Fruit fly (Drosophila melanogaster) whole organism, embryonic: Measurements from ENCODE around the gene faf.

ENCODE experiments used
- CG10267 ChIP-seq: fragments of 200-800 bp; sonication (Bioruptor generic); optimal IDR thresholded peaks from 2 replicates; lab custom pipeline; 2018; ENCODE audit warnings: missing biosample characterization, mild to moderate bottlenecking, missing genetic modification characterization, moderate library complexity
- CG10565 ChIP-seq: fragments of 200-800 bp; sonication (Bioruptor generic); optimal IDR thresholded peaks from 3 replicates; lab custom pipeline; 2016; ENCODE audit warnings: missing biosample characterization, mild to moderate bottlenecking, missing genetic modification characterization
- CG12236 ChIP-seq: fragments of 200-800 bp; sonication (Bioruptor generic); optimal IDR thresholded peaks from 2 replicates; lab custom pipeline; 2016; ENCODE audit warnings: missing biosample characterization, missing genetic modification characterization
- CG14710 ChIP-seq: fragments of 200-800 bp; sonication (Bioruptor generic); optimal IDR thresholded peaks from 3 replicates; lab custom pipeline; 2019; ENCODE audit warnings: missing biosample characterization, mild to moderate bottlenecking, missing genetic modification characterization, moderate library complexity
- CG17912 ChIP-seq: fragments of 200-800 bp; sonication (Bioruptor generic); optimal IDR thresholded peaks from 2 replicates; lab custom pipeline; 2018; ENCODE audit warnings: missing biosample characterization, mild to moderate bottlenecking, missing genetic modification characterization
- CG1792 ChIP-seq: fragments of 200-800 bp; sonication (Bioruptor generic); optimal IDR thresholded peaks from 2 replicates; lab custom pipeline; 2016; ENCODE audit warnings: missing biosample characterization, missing genetic modification characterization
- CG32767 ChIP-seq: fragments of 200-800 bp; sonication (Bioruptor generic); IDR thresholded peaks from 2 replicates; pipeline ENCODE4 v1.3.6; 2022; ENCODE audit warnings: missing biosample characterization, missing genetic modification characterization
- CG33557 ChIP-seq: fragments of 200-800 bp; sonication (Bioruptor generic); optimal IDR thresholded peaks from 2 replicates; lab custom pipeline; 2019; ENCODE audit warnings: missing biosample characterization, mild to moderate bottlenecking, missing genetic modification characterization, moderate library complexity
- CG3847 ChIP-seq: fragments of 200-800 bp; sonication (Bioruptor generic); IDR thresholded peaks from 2 replicates; pipeline ENCODE4 v1.3.6; 2022; ENCODE audit warnings: missing biosample characterization, missing genetic modification characterization
- CG43689 ChIP-seq: fragments of 200-800 bp; sonication (Bioruptor generic); IDR thresholded peaks from 2 replicates; pipeline ENCODE4 v1.3.6; 2022; ENCODE audit warnings: missing biosample characterization, missing genetic modification characterization
- CG5953 ChIP-seq: fragments of 200-800 bp; sonication (Bioruptor generic); IDR thresholded peaks from 2 replicates; pipeline ENCODE4 v1.3.6; 2022; ENCODE audit warnings: missing biosample characterization, missing genetic modification characterization
- CG6254 ChIP-seq: fragments of 200-800 bp; sonication (Bioruptor generic); optimal IDR thresholded peaks from 3 replicates; lab custom pipeline; 2017; ENCODE audit warnings: mild to moderate bottlenecking, missing biosample characterization, missing genetic modification reagents, missing genetic modification characterization
- CG7556 ChIP-seq: fragments of 200-800 bp; sonication (Bioruptor generic); optimal IDR thresholded peaks from 2 replicates; lab custom pipeline; 2017; ENCODE audit warnings: missing biosample characterization, mild to moderate bottlenecking, missing genetic modification characterization
- CG9797 ChIP-seq: fragments of 200-800 bp; sonication (Bioruptor generic); optimal IDR thresholded peaks from 3 replicates; lab custom pipeline; 2018; ENCODE audit warnings: missing biosample characterization, mild to moderate bottlenecking, missing genetic modification characterization
- CHES-1-like ChIP-seq: fragments of 200-800 bp; sonication (Bioruptor generic); optimal IDR thresholded peaks from 2 replicates; lab custom pipeline; 2016; ENCODE audit warnings: missing biosample characterization, missing genetic modification characterization
- CTCF ChIP-seq: fragments of 200-800 bp; sonication (Bioruptor generic); optimal IDR thresholded peaks from 2 replicates; lab custom pipeline; 2017; ENCODE audit warnings: missing biosample characterization, mild to moderate bottlenecking, missing genetic modification characterization, moderate library complexity
- D ChIP-seq, 2 experiments: fragments of 200-800 bp in 1 of 2; fragments of >200 bp in 1 of 2; sonication (Bioruptor generic) in 1 of 2; optimal IDR thresholded peaks; 2 replicates in 1 of 2; 3 replicates in 1 of 2; lab custom pipeline; 2017; ENCODE audit warnings: mild to moderate bottlenecking in 1 of 2, missing biosample characterization in 1 of 2, missing genetic modification characterization in 1 of 2, missing genetic modification reagents in 1 of 2
- Doc3 ChIP-seq: fragments of 200-800 bp; sonication (Bioruptor generic); IDR thresholded peaks from 3 replicates; pipeline ENCODE4 v1.3.6; 2022; ENCODE audit warnings: missing biosample characterization, missing genetic modification characterization; ENCODE audit not compliant: partially characterized antibody
- H15 ChIP-seq: fragments of 200-800 bp; sonication (Bioruptor generic); IDR thresholded peaks from 3 replicates; pipeline ENCODE4 v1.3.6; 2022; ENCODE audit warnings: missing biosample characterization, missing genetic modification characterization
- Hand ChIP-seq: fragments of 200-800 bp; sonication (Bioruptor generic); optimal IDR thresholded peaks from 2 replicates; lab custom pipeline; 2017; ENCODE audit warnings: mild to moderate bottlenecking, missing biosample characterization, missing genetic modification reagents, missing genetic modification characterization
- Hey ChIP-seq: fragments of 200-800 bp; sonication (Bioruptor generic); optimal IDR thresholded peaks from 3 replicates; lab custom pipeline; 2018; ENCODE audit warnings: missing biosample characterization, mild to moderate bottlenecking, missing genetic modification characterization
- Hr51 ChIP-seq, 2 experiments: fragments of 200-800 bp; sonication (Bioruptor generic); optimal IDR thresholded peaks; 2 replicates in 1 of 2; 3 replicates in 1 of 2; lab custom pipeline; 2016 to 2018; ENCODE audit warnings: missing biosample characterization in 2 of 2, missing genetic modification characterization in 2 of 2, mild to moderate bottlenecking in 1 of 2, moderate library complexity in 1 of 2
- Lhr ChIP-seq: fragments of 200-800 bp; sonication (Bioruptor generic); optimal IDR thresholded peaks from 3 replicates; lab custom pipeline; 2017; ENCODE audit warnings: mild to moderate bottlenecking, missing biosample characterization, missing genetic modification reagents, missing genetic modification characterization
- Mrtf ChIP-seq: fragments of 200-800 bp; sonication (Bioruptor generic); IDR thresholded peaks from 3 replicates; pipeline ENCODE4 v1.3.6; 2022; ENCODE audit warnings: missing biosample characterization, missing genetic modification characterization
- Myb ChIP-seq: fragments of 200-800 bp; sonication (Bioruptor generic); optimal IDR thresholded peaks from 2 replicates; lab custom pipeline; 2016; ENCODE audit warnings: missing biosample characterization, missing genetic modification characterization
- Nf-YC ChIP-seq: fragments of 200-800 bp; optimal IDR thresholded peaks from 3 replicates; lab custom pipeline; 2019; ENCODE audit warnings: missing biosample characterization, mild to moderate bottlenecking, missing genetic modification characterization, moderate library complexity
- PHDP ChIP-seq: fragments of 200-800 bp; sonication (Bioruptor generic); optimal IDR thresholded peaks from 3 replicates; lab custom pipeline; 2018; ENCODE audit warnings: missing biosample characterization, mild to moderate bottlenecking, missing genetic modification characterization, moderate library complexity
- Rx ChIP-seq: fragments of 200-800 bp; sonication (Bioruptor generic); IDR thresholded peaks from 2 replicates; pipeline ENCODE4 v1.3.6; 2022; ENCODE audit warnings: missing biosample characterization, missing genetic modification characterization
- Sry-β ChIP-seq: fragments of 200-800 bp; sonication (Bioruptor generic); optimal IDR thresholded peaks from 2 replicates; lab custom pipeline; 2018; ENCODE audit warnings: missing biosample characterization, mild to moderate bottlenecking, missing genetic modification characterization, moderate library complexity
- bab2 ChIP-seq: fragments of 200-800 bp; sonication (Bioruptor generic); optimal IDR thresholded peaks from 2 replicates; lab custom pipeline; 2016; ENCODE audit warnings: missing biosample characterization, missing genetic modification characterization
- bowl ChIP-seq: fragments of 200-800 bp; sonication (Bioruptor generic); IDR thresholded peaks from 2 replicates; pipeline ENCODE4 v1.3.6; 2022; ENCODE audit warnings: missing biosample characterization, missing genetic modification characterization
- chn ChIP-seq: fragments of 200-800 bp; sonication (Bioruptor generic); optimal IDR thresholded peaks from 2 replicates; lab custom pipeline; 2016; ENCODE audit warnings: missing biosample characterization, missing genetic modification characterization
- cwo ChIP-seq: fragments of 200-800 bp; sonication (Bioruptor generic); optimal IDR thresholded peaks from 3 replicates; lab custom pipeline; 2017; ENCODE audit warnings: missing biosample characterization, missing genetic modification characterization, mild to moderate bottlenecking, moderate library complexity, missing genetic modification reagents
- da ChIP-seq: fragments of 200-800 bp; sonication (Bioruptor generic); optimal IDR thresholded peaks from 2 replicates; lab custom pipeline; 2016; ENCODE audit warnings: missing biosample characterization, missing genetic modification characterization
- dati ChIP-seq: fragments of 200-800 bp; sonication (Bioruptor generic); IDR thresholded peaks from 2 replicates; pipeline ENCODE4 v1.3.6; 2022; ENCODE audit warnings: missing biosample characterization, missing genetic modification characterization
- dimm ChIP-seq: fragments of 200-800 bp; sonication (Bioruptor generic); IDR thresholded peaks from 2 replicates; pipeline ENCODE4 v1.3.6; 2022; ENCODE audit warnings: missing biosample characterization, missing genetic modification characterization
- fd64A ChIP-seq: fragments of 200-800 bp; sonication (Bioruptor generic); optimal IDR thresholded peaks from 3 replicates; lab custom pipeline; 2018; ENCODE audit warnings: missing biosample characterization, mild to moderate bottlenecking, missing genetic modification characterization
- gcm ChIP-seq: fragments of 200-800 bp; sonication (Bioruptor generic); optimal IDR thresholded peaks from 2 replicates; lab custom pipeline; 2019; ENCODE audit warnings: missing biosample characterization, mild to moderate bottlenecking, missing genetic modification characterization, moderate library complexity
- gt ChIP-seq: fragments of 200-800 bp; sonication (Bioruptor generic); IDR thresholded peaks from 2 replicates; pipeline ENCODE4 v1.3.6; 2022; ENCODE audit warnings: missing biosample characterization, missing genetic modification characterization
- jing ChIP-seq: fragments of 200-800 bp; sonication (Bioruptor generic); optimal IDR thresholded peaks from 2 replicates; lab custom pipeline; 2018; ENCODE audit warnings: missing biosample characterization, mild to moderate bottlenecking, missing genetic modification characterization
- lmd ChIP-seq: fragments of 200-800 bp; sonication (Bioruptor generic); IDR thresholded peaks from 2 replicates; pipeline ENCODE4 v1.3.6; 2022; ENCODE audit warnings: missing biosample characterization, missing genetic modification characterization
- luna ChIP-seq: fragments of 200-800 bp; sonication (Bioruptor generic); optimal IDR thresholded peaks from 2 replicates; lab custom pipeline; 2016; ENCODE audit warnings: missing biosample characterization, missing genetic modification characterization
- onecut ChIP-seq: fragments of 200-800 bp; sonication (Bioruptor generic); IDR thresholded peaks from 2 replicates; pipeline ENCODE4 v1.3.6; 2022; ENCODE audit warnings: missing biosample characterization, missing genetic modification characterization
- pnt ChIP-seq: fragments of 200-800 bp; sonication (Bioruptor generic); optimal IDR thresholded peaks from 3 replicates; lab custom pipeline; 2016; ENCODE audit warnings: missing biosample characterization, missing genetic modification characterization
- row ChIP-seq: fragments of 200-800 bp; sonication (Bioruptor generic); IDR thresholded peaks from 3 replicates; pipeline ENCODE4 v1.3.6; 2022; ENCODE audit warnings: missing biosample characterization, missing genetic modification characterization
- sens ChIP-seq: fragments of 200-800 bp; sonication (Bioruptor generic); peaks from one replicate; lab custom pipeline; 2016; ENCODE audit warnings: missing biosample characterization, missing genetic modification characterization
- sima ChIP-seq: fragments of 200-800 bp; sonication (Bioruptor generic); optimal IDR thresholded peaks from 2 replicates; lab custom pipeline; 2016; ENCODE audit warnings: missing biosample characterization, missing genetic modification characterization
- sqz ChIP-seq: fragments of 200-800 bp; sonication (Bioruptor generic); optimal IDR thresholded peaks from 3 replicates; lab custom pipeline; 2018; ENCODE audit warnings: missing biosample characterization, mild to moderate bottlenecking, missing genetic modification characterization
- stc ChIP-seq: fragments of 200-800 bp; sonication (Bioruptor generic); IDR thresholded peaks from 2 replicates; pipeline ENCODE4 v1.3.6; 2022; ENCODE audit warnings: missing biosample characterization, missing genetic modification characterization
- tin ChIP-seq: fragments of 200-800 bp; sonication (Bioruptor generic); optimal IDR thresholded peaks from 3 replicates; lab custom pipeline; 2016; ENCODE audit warnings: missing biosample characterization, missing genetic modification characterization

faf gene

DNA sequence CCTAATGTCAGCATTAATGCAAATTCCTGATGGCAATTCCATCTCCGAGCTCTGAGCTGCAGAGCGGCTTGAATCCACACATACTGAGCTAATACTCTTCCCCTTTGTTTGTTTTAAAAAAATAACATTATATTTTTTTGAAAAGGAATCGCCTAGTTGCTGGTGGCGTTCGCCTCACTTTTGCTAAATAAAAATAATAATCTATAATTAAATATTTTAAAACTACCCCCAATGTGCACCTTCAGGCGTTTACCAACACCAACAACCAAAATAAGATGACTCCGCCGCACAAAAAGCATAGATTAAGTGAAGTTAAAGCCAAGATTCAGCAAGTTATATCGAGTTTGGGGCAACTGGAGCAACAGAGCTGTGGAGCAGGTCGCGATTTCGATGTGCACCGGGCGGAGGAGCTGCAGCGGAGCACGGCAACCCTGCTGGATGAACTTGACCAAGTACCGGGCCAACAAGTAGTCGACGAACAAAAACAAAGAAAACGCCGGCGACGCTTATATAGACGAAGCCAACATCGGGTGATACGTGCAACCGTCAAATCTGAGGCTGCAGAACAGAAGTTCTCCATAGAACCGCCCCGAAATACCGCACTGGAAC lies 32.7 kb upstream of the faf start, which contains the start of gene CG1896 (continued):
- TF ChIP-seq CG12236 (GFP tag; lab: Kevin White, UChicago): no peak
- peak; percentile 77 for TF ChIP-seq sens (GFP tag; lab: Kevin White, UChicago)
- peak; percentile 4 for TF ChIP-seq CTCF (GFP tag; lab: Kevin White, UChicago)
- no peak for TF ChIP-seq luna
- no peak for TF ChIP-seq CG5953 (GFP tag; lab: Robert Waterston, UW)
- 0 out of 2 replicates have a peak, but pooled peaks have one; percentile 25 for TF ChIP-seq Rx (GFP tag; lab: Robert Waterston, UW)
- no peak for TF ChIP-seq fd64A (GFP tag; lab: Kevin White, UChicago)
- TF ChIP-seq dati (GFP tag; lab: Robert Waterston, UW): no peak
- peak in 1 of 2 experiments; percentile 30 for TF ChIP-seq Hr51 (GFP tag; optimal IDR thresholded peaks at IDR 0.05; lab: Kevin White, UChicago)
- TF ChIP-seq CG14710 (tag; lab: Kevin White, UChicago): peak; percentile 21
- TF ChIP-seq row (GFP tag; lab: Robert Waterston, UW): peak; percentile 67
- no peak for TF ChIP-seq D (optimal IDR thresholded peaks at IDR 0.05; lab: Kevin White, UChicago)
- no peak for TF ChIP-seq D (GFP tag; optimal IDR thresholded peaks at IDR 0.05; lab: Kevin White, UChicago)
- no peak for TF ChIP-seq gt (GFP tag; lab: Robert Waterston, UW)
- peak; percentile 54 for TF ChIP-seq stc
- no peak for TF ChIP-seq Myb (GFP tag; lab: Kevin White, UChicago)
- TF ChIP-seq Doc3 (GFP tag; lab: Robert Waterston, UW): no peak
- TF ChIP-seq pnt: no peak
- TF ChIP-seq Hand (GFP tag; lab: Kevin White, UChicago): no peak
- TF ChIP-seq bowl (GFP tag; lab: Robert Waterston, UW): no peak
- no peak for TF ChIP-seq CG9797 (GFP tag; lab: Kevin White, UChicago)
- TF ChIP-seq CG6254 (GFP tag; lab: Kevin White, UChicago): peak; percentile 30
- TF ChIP-seq onecut (GFP tag; lab: Robert Waterston, UW): 0 out of 2 replicates have a peak, but pooled peaks have one; percentile 16
- TF ChIP-seq CG3847 (GFP tag; lab: Robert Waterston, UW): peak; percentile 34
- TF ChIP-seq CG10565: no peak
- no peak for TF ChIP-seq dimm (GFP tag; lab: Robert Waterston, UW)
- TF ChIP-seq Nf-YC (tag; lab: Kevin White, UChicago): no peak
- no peak for TF ChIP-seq Sry-β (GFP tag; lab: Kevin White, UChicago)
- TF ChIP-seq CG10267: peak; percentile 90
- peak; percentile 11 for TF ChIP-seq cwo (GFP tag; lab: Kevin White, UChicago)
- peak; percentile 1 for TF ChIP-seq CG33557 (GFP tag; lab: Kevin White, UChicago)
- no peak for TF ChIP-seq CHES-1-like (GFP tag; lab: Kevin White, UChicago)
- no peak for TF ChIP-seq sima (GFP tag; lab: Kevin White, UChicago)
- TF ChIP-seq bab2 (GFP tag; lab: Kevin White, UChicago): no peak
- no peak for TF ChIP-seq Mrtf (GFP tag; lab: Robert Waterston, UW)
- TF ChIP-seq CG32767 (GFP tag; lab: Robert Waterston, UW): peak; percentile 49; the same call in 1 of the 2 replicates
- TF ChIP-seq sqz (GFP tag; lab: Kevin White, UChicago): no peak
- no peak for TF ChIP-seq Lhr
- no peak for TF ChIP-seq chn
- no peak for TF ChIP-seq da (GFP tag; lab: Kevin White, UChicago)
- peak; percentile 13; the same call in 1 of the 3 replicates for TF ChIP-seq H15 (GFP tag; lab: Robert Waterston, UW)
- TF ChIP-seq CG43689 (GFP tag; lab: Robert Waterston, UW): no peak
- TF ChIP-seq lmd (GFP tag; lab: Robert Waterston, UW): no peak
- TF ChIP-seq PHDP (tag; lab: Kevin White, UChicago): peak; percentile 36
- TF ChIP-seq CG7556: peak; percentile 10
- peak; percentile 48 for TF ChIP-seq tin (GFP tag; lab: Kevin White, UChicago)
- peak; percentile 16 for TF ChIP-seq gcm (GFP tag; lab: Kevin White, UChicago)
- TF ChIP-seq Hey (tag; lab: Kevin White, UChicago): no peak
- TF ChIP-seq CG17912 (GFP tag; lab: Kevin White, UChicago): no peak
- TF ChIP-seq CG1792 (GFP tag; lab: Kevin White, UChicago): no peak
- no peak for TF ChIP-seq jing
